Worm (Caenorhabditis elegans) whole organism, L4 larva: ENCODE data around the gene E02A10.4.

Experiments used
- D1046.2 ChIP-seq: fragments of 200-800 bp; sonication (Bioruptor generic); IDR thresholded peaks from 2 replicates; pipeline ENCODE4 v1.3.6; 2022; ENCODE audit warnings: missing genetic modification characterization, missing compliant biosample characterization
- F10B5.3 ChIP-seq: sonication (generic microtip); optimal IDR thresholded peaks from 2 replicates; lab custom pipeline; 2016; ENCODE audit warnings: mild to moderate bottlenecking, missing genetic modification characterization, missing compliant biosample characterization
- F26F4.8 ChIP-seq: fragments of 200-800 bp; sonication (Bioruptor generic); conservative IDR thresholded peaks from 2 replicates; pipeline ENCODE4 v1.3.6; 2022; ENCODE audit warnings: missing genetic modification characterization, missing compliant biosample characterization
- F37D6.2 ChIP-seq: sonication (generic microtip); optimal IDR thresholded peaks from 2 replicates; lab custom pipeline; 2016; ENCODE audit warnings: mild to moderate bottlenecking, missing genetic modification characterization, missing compliant biosample characterization
- F44E2.7 ChIP-seq: fragments of 200-800 bp; sonication (Bioruptor generic); IDR thresholded peaks from 2 replicates; pipeline ENCODE4 v2.1.2; 2022; ENCODE audit warnings: missing genetic modification characterization, missing compliant biosample characterization
- R02D3.7 ChIP-seq: fragments of 150-350 bp; sonication (generic microtip); optimal IDR thresholded peaks from 3 replicates; lab custom pipeline; 2014; ENCODE audit warnings: missing biosample characterization, missing genetic modification characterization
- T20F7.1 ChIP-seq: fragments of 200-800 bp; sonication (Bioruptor generic); optimal IDR thresholded peaks from 2 replicates; lab custom pipeline; 2018; ENCODE audit warnings: mild to moderate bottlenecking, missing genetic modification characterization, missing compliant biosample characterization
- T26A8.4 ChIP-seq: fragments of 200-800 bp; sonication (Bioruptor generic); IDR thresholded peaks from 2 replicates; pipeline ENCODE4 v1.3.6; 2022; ENCODE audit warnings: missing genetic modification characterization, missing compliant biosample characterization
- Y105C5A.15 ChIP-seq: fragments of 200-800 bp; sonication (Bioruptor generic); IDR thresholded peaks from 2 replicates; pipeline ENCODE4 v1.3.6; 2022; ENCODE audit warnings: missing genetic modification characterization, missing compliant biosample characterization
- Y48G9A.11 ChIP-seq: fragments of 200-800 bp; sonication (Bioruptor generic); IDR thresholded peaks from 2 replicates; pipeline ENCODE4 v1.3.6; 2022; ENCODE audit warnings: missing genetic modification reagents, missing genetic modification characterization, missing compliant biosample characterization
- Y75B8A.6 ChIP-seq: fragments of 200-800 bp; sonication (Bioruptor generic); IDR thresholded peaks from 2 replicates; pipeline ENCODE4 v1.3.6; 2022; ENCODE audit warnings: missing genetic modification reagents, missing genetic modification characterization, missing compliant biosample characterization
- ZK546.5 ChIP-seq, 2 experiments: sonication (generic microtip); optimal IDR thresholded peaks; 2 replicates each; lab custom pipeline; 2017; ENCODE audit warnings: missing biosample characterization in 2 of 2, missing genetic modification characterization in 2 of 2
- aha-1 ChIP-seq: fragments of 150-350 bp; peaks from one replicate; lab custom pipeline; 2014; ENCODE audit warnings: missing biosample characterization, missing genetic modification characterization
- arid-1 ChIP-seq: fragments of 200-800 bp; sonication (Bioruptor generic); conservative IDR thresholded peaks from 2 replicates; pipeline ENCODE4 v1.3.6; 2022; ENCODE audit warnings: missing genetic modification reagents, missing genetic modification characterization, missing compliant biosample characterization
- attf-4 ChIP-seq: sonication (generic microtip); optimal IDR thresholded peaks from 3 replicates; lab custom pipeline; 2017; ENCODE audit warnings: missing biosample characterization, missing genetic modification characterization
- ceh-44 ChIP-seq: fragments of 200-800 bp; sonication (Bioruptor generic); IDR thresholded peaks from 2 replicates; pipeline ENCODE4 v1.3.6; 2022; ENCODE audit warnings: missing genetic modification reagents, missing genetic modification characterization, missing compliant biosample characterization
- cey-2 ChIP-seq: sonication (generic microtip); optimal IDR thresholded peaks from 3 replicates; lab custom pipeline; 2017; ENCODE audit warnings: missing genetic modification characterization, mild to moderate bottlenecking, missing compliant biosample characterization, antibody characterized with exemption, borderline replicate concordance; ENCODE audit not compliant: insufficient read depth
- daf-19 ChIP-seq: fragments of 200-800 bp; sonication (Bioruptor generic); conservative IDR thresholded peaks from 2 replicates; pipeline ENCODE4 v1.3.6; 2022; ENCODE audit warnings: missing genetic modification characterization, missing compliant biosample characterization
- dpl-1 ChIP-seq: fragments of 150-350 bp; optimal IDR thresholded peaks from 2 replicates; lab custom pipeline; 2014; ENCODE audit warnings: missing biosample characterization, missing genetic modification reagents, missing genetic modification characterization
- dve-1 ChIP-seq: sonication (generic microtip); optimal IDR thresholded peaks from 2 replicates; lab custom pipeline; 2017; ENCODE audit warnings: antibody characterized with exemption, mild to moderate bottlenecking, missing genetic modification characterization, missing compliant biosample characterization; ENCODE audit not compliant: insufficient read depth
- egl-27 ChIP-seq: sonication (generic microtip); optimal IDR thresholded peaks from 3 replicates; lab custom pipeline; 2017; ENCODE audit warnings: missing biosample characterization, missing genetic modification reagents, missing genetic modification characterization
- egl-43 ChIP-seq: fragments of 200-800 bp; sonication (Bioruptor generic); IDR thresholded peaks from 2 replicates; pipeline ENCODE4 v1.3.6; 2022; ENCODE audit warnings: missing genetic modification reagents, missing genetic modification characterization, missing compliant biosample characterization
- gei-8 ChIP-seq: fragments of 200-800 bp; sonication (Bioruptor generic); optimal IDR thresholded peaks from 2 replicates; lab custom pipeline; 2018; ENCODE audit warnings: mild to moderate bottlenecking, missing genetic modification characterization, missing compliant biosample characterization
- hlh-11 ChIP-seq: fragments of 200-800 bp; sonication (Bioruptor generic); optimal IDR thresholded peaks from 2 replicates; lab custom pipeline; 2018; ENCODE audit warnings: mild to moderate bottlenecking, missing genetic modification characterization, missing compliant biosample characterization
- hlh-30 ChIP-seq: sonication (generic microtip); optimal IDR thresholded peaks from 2 replicates; lab custom pipeline; 2017; ENCODE audit warnings: antibody characterized with exemption, mild to moderate bottlenecking, missing genetic modification characterization, missing compliant biosample characterization; ENCODE audit not compliant: insufficient read depth
- lim-7 ChIP-seq: fragments of 200-800 bp; sonication (Bioruptor generic); IDR thresholded peaks from 2 replicates; pipeline ENCODE4 v1.3.6; 2022; ENCODE audit warnings: missing genetic modification characterization, missing compliant biosample characterization
- lin-13 ChIP-seq: fragments of 150-350 bp; optimal IDR thresholded peaks from 2 replicates; lab custom pipeline; 2014; ENCODE audit warnings: missing biosample characterization, missing genetic modification reagents, missing genetic modification characterization
- lsy-2 ChIP-seq, 2 experiments: fragments of 150-350 bp in 1 of 2; sonication (generic microtip) in 1 of 2; optimal IDR thresholded peaks; 2 replicates each; lab custom pipeline; 2014 to 2017; ENCODE audit warnings: missing biosample characterization in 2 of 2, missing genetic modification characterization in 2 of 2
- mdl-1 ChIP-seq, 2 experiments: fragments of 150-350 bp in 1 of 2; sonication (generic microtip) in 1 of 2; optimal IDR thresholded peaks; 2 replicates each; lab custom pipeline; 2014 to 2017; ENCODE audit warnings: missing biosample characterization in 2 of 2, missing genetic modification characterization in 2 of 2
- mes-2 ChIP-seq: sonication (generic microtip); optimal IDR thresholded peaks from 2 replicates; lab custom pipeline; 2016; ENCODE audit warnings: missing genotype, mild to moderate bottlenecking, missing genetic modification characterization, missing compliant biosample characterization; ENCODE audit not compliant: poor library complexity, severe bottlenecking
- mxl-3 ChIP-seq: fragments of 200-800 bp; sonication (Bioruptor generic); optimal IDR thresholded peaks from 2 replicates; lab custom pipeline; 2018; ENCODE audit warnings: mild to moderate bottlenecking, missing genetic modification characterization, missing compliant biosample characterization
- nhr-102 ChIP-seq: sonication (generic microtip); optimal IDR thresholded peaks from 2 replicates; lab custom pipeline; 2016; ENCODE audit warnings: mild to moderate bottlenecking, missing genetic modification characterization, moderate library complexity, missing compliant biosample characterization
- nhr-11 ChIP-seq: fragments of 150-350 bp; optimal IDR thresholded peaks from 2 replicates; lab custom pipeline; 2014; ENCODE audit warnings: missing biosample characterization, missing genetic modification characterization
- nhr-28 ChIP-seq: fragments of 150-350 bp; optimal IDR thresholded peaks from 2 replicates; lab custom pipeline; 2014; ENCODE audit warnings: missing biosample characterization, missing genetic modification characterization
- nhr-6 ChIP-seq: fragments of 150-350 bp; optimal IDR thresholded peaks from 2 replicates; lab custom pipeline; 2014; ENCODE audit warnings: missing biosample characterization, missing genetic modification characterization
- nhr-77 ChIP-seq: fragments of 150-350 bp; optimal IDR thresholded peaks from 2 replicates; lab custom pipeline; 2014; ENCODE audit warnings: missing biosample characterization, missing genetic modification characterization
- pqm-1 ChIP-seq: sonication (generic microtip); optimal IDR thresholded peaks from 2 replicates; lab custom pipeline; 2017; ENCODE audit warnings: missing biosample characterization, missing genetic modification characterization
- saeg-2 ChIP-seq: fragments of 200-800 bp; sonication (Bioruptor generic); IDR thresholded peaks from 2 replicates; pipeline ENCODE4 v1.3.6; 2022; ENCODE audit warnings: missing genetic modification reagents, missing genetic modification characterization, missing compliant biosample characterization
- sdz-12 ChIP-seq: fragments of 200-800 bp; sonication (Bioruptor generic); optimal IDR thresholded peaks from 2 replicates; lab custom pipeline; 2018; ENCODE audit warnings: mild to moderate bottlenecking, missing genetic modification characterization, missing compliant biosample characterization
- snpc-4 ChIP-seq: fragments of 150-350 bp; optimal IDR thresholded peaks from 2 replicates; lab custom pipeline; 2014; ENCODE audit warnings: missing biosample characterization, missing genetic modification characterization
- tra-1 ChIP-seq: fragments of 200-800 bp; sonication (Bioruptor generic); IDR thresholded peaks from 2 replicates; pipeline ENCODE4 v1.3.6; 2022; ENCODE audit warnings: missing genetic modification reagents, missing genetic modification characterization, missing compliant biosample characterization
- unc-39 ChIP-seq: sonication (generic microtip); optimal IDR thresholded peaks from 2 replicates; lab custom pipeline; 2017; ENCODE audit warnings: missing biosample characterization, missing genetic modification characterization
- vab-7 ChIP-seq: fragments of 200-800 bp; sonication (Bioruptor generic); IDR thresholded peaks from 2 replicates; pipeline ENCODE4 v1.3.6; 2022; ENCODE audit warnings: missing genetic modification reagents, missing genetic modification characterization, missing compliant biosample characterization
- zfp-3 ChIP-seq: fragments of 200-800 bp; sonication (Bioruptor generic); conservative IDR thresholded peaks from 2 replicates; pipeline ENCODE4 v1.3.6; 2022; ENCODE audit warnings: missing genetic modification reagents, missing genetic modification characterization, missing compliant biosample characterization
- ztf-11 ChIP-seq: fragments of 150-350 bp; optimal IDR thresholded peaks from 2 replicates; lab custom pipeline; 2014; ENCODE audit warnings: missing biosample characterization, missing genetic modification characterization
- ztf-7 ChIP-seq: fragments of 150-350 bp; optimal IDR thresholded peaks from 2 replicates; lab custom pipeline; 2014; ENCODE audit warnings: missing biosample characterization, missing genetic modification characterization

E02A10.4 gene

DNA sequence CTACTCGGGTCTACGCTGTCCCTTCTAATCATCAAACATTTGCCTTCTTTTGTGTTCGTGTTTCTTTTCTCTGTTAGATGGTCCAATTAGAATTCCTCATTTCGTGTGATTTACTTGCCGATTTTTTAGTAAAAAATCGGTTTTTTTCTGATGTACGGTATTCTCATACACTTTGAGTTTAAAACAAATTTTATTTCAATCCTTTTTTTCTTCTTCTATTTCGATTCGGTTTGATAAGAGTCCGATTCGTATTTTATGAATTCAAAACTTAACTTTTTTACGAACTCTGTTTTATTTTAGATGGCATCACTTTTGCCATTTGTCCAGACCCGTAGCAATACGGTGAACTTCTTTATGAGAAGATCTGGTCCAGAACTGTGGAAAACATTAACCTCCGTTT, 4.6 kb downstream of the E02A10.4 start, which contains the start of gene mrps-5:
TSS of gene mrps-5 (plus strand) at position 301 of the 400 bp plus-strand sequence.
- TF ChIP-seq mes-2 (tag; lab: Kevin White, UChicago) (no peak), nhr-11 (tag; lab: Kevin White, UChicago) (no peak), Y105C5A.15 (0 out of 2 replicates have a peak, but pooled peaks have one; percentile 8), T20F7.1 (GFP tag; lab: Kevin White, UChicago) (peak; percentile 19), Y75B8A.6 (GFP tag; lab: Robert Waterston, UW) (no peak)
- TF ChIP-seq, all 104 proteins: peak for 2

DNA sequence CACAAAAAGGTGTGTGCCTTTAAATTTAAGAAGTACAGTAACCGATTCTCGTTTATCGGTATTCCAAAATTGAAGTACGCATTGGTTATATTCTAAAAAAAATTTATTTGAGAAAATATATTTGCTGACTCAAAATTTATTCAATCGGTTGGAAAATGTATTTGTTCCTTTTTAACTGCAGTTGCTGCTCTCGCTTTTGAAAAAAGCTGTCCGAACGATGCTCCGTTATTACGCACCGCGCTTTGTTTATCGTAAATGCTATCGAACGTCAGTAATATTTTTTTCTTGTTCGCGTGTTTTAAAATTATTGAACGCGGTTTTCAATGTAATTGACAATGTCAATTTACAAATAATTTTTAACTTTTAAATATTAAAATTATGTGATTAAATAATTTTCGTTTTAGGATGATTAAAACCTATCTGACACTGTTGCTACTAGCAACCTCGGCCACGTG, 7.4 kb downstream of the E02A10.4 start, which contains the start of gene sel-1:
TSS of gene sel-1 (plus strand) at position 405 of the 455 bp plus-strand sequence.
- TF ChIP-seq pqm-1 (tag; lab: Kevin White, UChicago) = no peak
- TF ChIP-seq zfp-3 = no peak
- peak; percentile 48 for TF ChIP-seq mes-2 (tag; lab: Kevin White, UChicago)
- no peak for TF ChIP-seq F44E2.7 (GFP tag; lab: Robert Waterston, UW)
- peak; percentile 95 for TF ChIP-seq T20F7.1 (GFP tag; lab: Kevin White, UChicago)
- TF ChIP-seq lsy-2 (tag; optimal IDR thresholded peaks at IDR 0.05; lab: Kevin White, UChicago) = peak in 1 of 2 experiments; percentile 21
- peak; percentile 30 for TF ChIP-seq nhr-6
- TF ChIP-seq nhr-102 (tag; lab: Kevin White, UChicago) = no peak
- peak; percentile 8 for TF ChIP-seq dpl-1 (GFP tag; lab: Kevin White, UChicago)
- no peak for TF ChIP-seq nhr-77 (tag; lab: Kevin White, UChicago)
- no peak for TF ChIP-seq lin-13 (GFP tag; lab: Kevin White, UChicago)
- no peak for TF ChIP-seq ceh-44 (GFP tag; lab: Robert Waterston, UW)
- peak; percentile 26 for TF ChIP-seq R02D3.7
- peak; percentile 94 for TF ChIP-seq Y48G9A.11 (GFP tag; lab: Robert Waterston, UW)
- peak; percentile 15 for TF ChIP-seq aha-1 (tag; lab: Kevin White, UChicago)
- TF ChIP-seq, all 104 proteins: peak for 8

DNA sequence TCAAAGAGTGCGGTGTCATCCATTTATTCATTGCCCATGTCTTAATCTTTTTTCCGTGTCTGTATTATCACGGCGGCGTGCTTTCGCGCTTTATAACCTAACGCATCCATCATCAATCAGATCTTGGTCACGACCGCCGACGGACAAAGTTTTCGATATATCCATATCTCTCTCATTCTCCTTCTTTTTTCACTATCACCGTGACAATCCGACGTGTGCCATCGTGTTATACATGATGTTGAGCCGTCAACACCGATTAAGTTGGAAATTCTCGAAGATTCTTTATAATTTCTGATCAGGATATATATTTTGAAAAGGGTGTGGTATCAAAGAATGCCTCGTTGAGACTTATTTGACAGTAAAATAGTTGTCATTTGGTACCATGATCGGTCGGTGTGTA, 10.8 kb downstream of the E02A10.4 start:
- TF ChIP-seq T26A8.4 (GFP tag; lab: Robert Waterston, UW) = no peak
- no peak for TF ChIP-seq ceh-44 (GFP tag; lab: Robert Waterston, UW)
- TF ChIP-seq ztf-11 (tag; lab: Kevin White, UChicago) = no peak
- no peak for TF ChIP-seq tra-1
- TF ChIP-seq F26F4.8 (GFP tag; lab: Robert Waterston, UW) = no peak
- peak in 1 of 2 experiments; percentile 52 for TF ChIP-seq mdl-1 (tag; optimal IDR thresholded peaks at IDR 0.05; lab: Kevin White, UChicago)
- TF ChIP-seq arid-1 (GFP tag; lab: Robert Waterston, UW) = no peak
- TF ChIP-seq Y48G9A.11 (GFP tag; lab: Robert Waterston, UW) = no peak
- TF ChIP-seq nhr-28 (tag; lab: Kevin White, UChicago) = peak; percentile 30
- no peak for TF ChIP-seq R02D3.7
- peak; percentile 56 for TF ChIP-seq mxl-3
- TF ChIP-seq D1046.2 (GFP tag; lab: Robert Waterston, UW) = no peak
- no peak for TF ChIP-seq dve-1 (tag; lab: Kevin White, UChicago)
- TF ChIP-seq nhr-102 (tag; lab: Kevin White, UChicago) = no peak
- TF ChIP-seq vab-7 (GFP tag; lab: Robert Waterston, UW) = no peak
- TF ChIP-seq ztf-7 = no peak
- no peak for TF ChIP-seq attf-4 (tag; lab: Kevin White, UChicago)
- TF ChIP-seq ZK546.5 (tag; optimal IDR thresholded peaks at IDR 0.05; lab: Kevin White, UChicago) = no peak
- TF ChIP-seq snpc-4 (tag; lab: Kevin White, UChicago) = no peak
- TF ChIP-seq cey-2 (tag; lab: Kevin White, UChicago) = no peak
- TF ChIP-seq F10B5.3 (tag; lab: Kevin White, UChicago) = no peak
- TF ChIP-seq egl-27 (tag; lab: Kevin White, UChicago) = no peak
- no peak for TF ChIP-seq nhr-6
- no peak for TF ChIP-seq lim-7 (GFP tag; lab: Robert Waterston, UW)
- peak; percentile 49 for TF ChIP-seq hlh-11 (tag; lab: Kevin White, UChicago)
- no peak for TF ChIP-seq egl-43
- no peak for TF ChIP-seq daf-19
- no peak for TF ChIP-seq gei-8 (GFP tag; lab: Kevin White, UChicago)
- no peak for TF ChIP-seq unc-39 (tag; lab: Kevin White, UChicago)
- no peak for TF ChIP-seq F37D6.2 (tag; lab: Kevin White, UChicago)
- no peak for TF ChIP-seq lin-13 (GFP tag; lab: Kevin White, UChicago)
- no peak for TF ChIP-seq zfp-3
- TF ChIP-seq saeg-2 = no peak
- no peak for TF ChIP-seq sdz-12
- peak; percentile 27 for TF ChIP-seq hlh-30 (tag; lab: Kevin White, UChicago)
